Fruit fly (Drosophila melanogaster) whole organism, embryonic: ENCODE data around the gene CG14280.

ENCODE experiments used
- CG11093 ChIP-seq: fragments of 200-800 bp; sonication (Bioruptor generic); IDR thresholded peaks from 3 replicates; pipeline ENCODE4 v1.3.6; 2022; ENCODE audit warnings: missing biosample characterization, missing genetic modification characterization
- CG11504 ChIP-seq: fragments of 200-800 bp; sonication (Bioruptor generic); optimal IDR thresholded peaks from 3 replicates; lab custom pipeline; 2019; ENCODE audit warnings: missing biosample characterization, mild to moderate bottlenecking, missing genetic modification characterization, moderate library complexity
- CG12744 ChIP-seq: fragments of 200-800 bp; sonication (Bioruptor generic); optimal IDR thresholded peaks from 2 replicates; lab custom pipeline; 2016; ENCODE audit warnings: missing biosample characterization, missing genetic modification characterization
- CG14441 ChIP-seq: fragments of 200-800 bp; sonication (Bioruptor generic); IDR thresholded peaks from 2 replicates; pipeline ENCODE4 v1.3.6; 2022; ENCODE audit warnings: missing biosample characterization, missing genetic modification characterization
- CG15479 ChIP-seq: fragments of 200-800 bp; sonication (Bioruptor generic); optimal IDR thresholded peaks from 3 replicates; lab custom pipeline; 2019; ENCODE audit warnings: missing biosample characterization, mild to moderate bottlenecking, missing genetic modification characterization, moderate library complexity
- CG15601 ChIP-seq: fragments of 200-800 bp; sonication (Bioruptor generic); optimal IDR thresholded peaks from 3 replicates; lab custom pipeline; 2019; ENCODE audit warnings: missing biosample characterization, mild to moderate bottlenecking, missing genetic modification characterization, moderate library complexity
- CG17328 ChIP-seq: fragments of 200-800 bp; sonication (Bioruptor generic); IDR thresholded peaks from 2 replicates; pipeline ENCODE4 v1.3.6; 2022; ENCODE audit warnings: missing biosample characterization, missing genetic modification characterization
- CG18476 ChIP-seq: fragments of 200-800 bp; sonication (Bioruptor generic); optimal IDR thresholded peaks from 2 replicates; lab custom pipeline; 2016; ENCODE audit warnings: missing biosample characterization, mild to moderate bottlenecking, missing genetic modification characterization
- CG31388 ChIP-seq: fragments of 200-800 bp; sonication (Bioruptor generic); optimal IDR thresholded peaks from 2 replicates; lab custom pipeline; 2016; ENCODE audit warnings: missing biosample characterization, missing genetic modification characterization
- CG32772 ChIP-seq: fragments of 200-800 bp; sonication (Bioruptor generic); IDR thresholded peaks from 2 replicates; pipeline ENCODE4 v1.3.6; 2022; ENCODE audit warnings: missing biosample characterization, missing genetic modification characterization
- CG34422 ChIP-seq: fragments of 200-800 bp; sonication (Bioruptor generic); IDR thresholded peaks from 3 replicates; pipeline ENCODE4 v1.3.6; 2022; ENCODE audit warnings: missing biosample characterization, missing genetic modification characterization
- CG3847 ChIP-seq: fragments of 200-800 bp; sonication (Bioruptor generic); IDR thresholded peaks from 2 replicates; pipeline ENCODE4 v1.3.6; 2022; ENCODE audit warnings: missing biosample characterization, missing genetic modification characterization
- CG4360 ChIP-seq: fragments of 200-800 bp; sonication (Bioruptor generic); IDR thresholded peaks from 2 replicates; pipeline ENCODE4 v1.3.6; 2022; ENCODE audit warnings: missing biosample characterization, missing genetic modification characterization
- CG4820 ChIP-seq: fragments of 200-800 bp; sonication (Bioruptor generic); optimal IDR thresholded peaks from 3 replicates; lab custom pipeline; 2016; ENCODE audit warnings: missing biosample characterization, missing genetic modification characterization
- CG7271 ChIP-seq: fragments of 200-800 bp; sonication (Bioruptor generic); optimal IDR thresholded peaks from 2 replicates; lab custom pipeline; 2018; ENCODE audit warnings: missing biosample characterization, mild to moderate bottlenecking, missing genetic modification characterization, moderate library complexity
- CG7963 ChIP-seq: fragments of 200-800 bp; sonication (Bioruptor generic); IDR thresholded peaks from 3 replicates; pipeline ENCODE4 v1.3.6; 2022; ENCODE audit warnings: missing biosample characterization, missing genetic modification characterization; ENCODE audit not compliant: partially characterized antibody
- CG8478 ChIP-seq: fragments of >200 bp; optimal IDR thresholded peaks from 2 replicates; lab custom pipeline; 2018
- CG8924 ChIP-seq: fragments of 200-800 bp; optimal IDR thresholded peaks from 3 replicates; lab custom pipeline; 2019; ENCODE audit warnings: missing biosample characterization, mild to moderate bottlenecking, missing genetic modification characterization, moderate library complexity
- CG9215 ChIP-seq: fragments of 200-800 bp; sonication (Bioruptor generic); IDR thresholded peaks from 2 replicates; pipeline ENCODE4 v1.3.6; 2022; ENCODE audit warnings: missing biosample characterization, missing genetic modification characterization
- CHES-1-like ChIP-seq: fragments of 200-800 bp; sonication (Bioruptor generic); optimal IDR thresholded peaks from 2 replicates; lab custom pipeline; 2016; ENCODE audit warnings: missing biosample characterization, missing genetic modification characterization
- CkIIα-i1 ChIP-seq: fragments of 200-800 bp; sonication (Bioruptor generic); IDR thresholded peaks from 2 replicates; pipeline ENCODE4 v1.3.6; 2022; ENCODE audit warnings: missing biosample characterization, missing genetic modification characterization
- Dad ChIP-seq: fragments of 200-800 bp; sonication (Bioruptor generic); optimal IDR thresholded peaks from 3 replicates; lab custom pipeline; 2016; ENCODE audit warnings: missing biosample characterization, missing genetic modification characterization
- Dip3 ChIP-seq: fragments of 200-800 bp; sonication (Bioruptor generic); optimal IDR thresholded peaks from 3 replicates; lab custom pipeline; 2016; ENCODE audit warnings: missing biosample characterization, missing genetic modification characterization
- Doc3 ChIP-seq: fragments of 200-800 bp; sonication (Bioruptor generic); IDR thresholded peaks from 3 replicates; pipeline ENCODE4 v1.3.6; 2022; ENCODE audit warnings: missing biosample characterization, missing genetic modification characterization; ENCODE audit not compliant: partially characterized antibody
- Kr ChIP-seq: fragments of 200-800 bp; sonication (Bioruptor generic); optimal IDR thresholded peaks from 2 replicates; lab custom pipeline; 2017; ENCODE audit warnings: missing biosample characterization, mild to moderate bottlenecking, missing genetic modification characterization
- NC2α ChIP-seq: fragments of 200-800 bp; sonication (Bioruptor generic); optimal IDR thresholded peaks from 2 replicates; lab custom pipeline; 2016; ENCODE audit warnings: missing biosample characterization, missing genetic modification characterization
- NFAT ChIP-seq: fragments of 200-800 bp; sonication (Bioruptor generic); IDR thresholded peaks from 2 replicates; pipeline ENCODE4 v1.3.6; 2022; ENCODE audit warnings: missing biosample characterization, missing genetic modification characterization
- Nf-YA ChIP-seq: fragments of 200-800 bp; sonication (Bioruptor generic); IDR thresholded peaks from 2 replicates; pipeline ENCODE4 v1.3.6; 2022; ENCODE audit warnings: missing biosample characterization, missing genetic modification characterization
- Ptx1 ChIP-seq: fragments of 200-800 bp; sonication (Bioruptor generic); IDR thresholded peaks from 2 replicates; pipeline ENCODE4 v1.3.6; 2022; ENCODE audit warnings: missing biosample characterization, missing genetic modification characterization
- Sox100B ChIP-seq: fragments of 200-800 bp; sonication (Bioruptor generic); optimal IDR thresholded peaks from 3 replicates; lab custom pipeline; 2018; ENCODE audit warnings: missing biosample characterization, mild to moderate bottlenecking, missing genetic modification characterization
- Vsx1 ChIP-seq: fragments of 200-800 bp; sonication (Bioruptor generic); optimal IDR thresholded peaks from 2 replicates; lab custom pipeline; 2017; ENCODE audit warnings: missing biosample characterization, mild to moderate bottlenecking, missing genetic modification characterization, missing genetic modification reagents
- abd-A ChIP-seq: fragments of 200-800 bp; sonication (Bioruptor generic); optimal IDR thresholded peaks from 3 replicates; lab custom pipeline; 2019; ENCODE audit warnings: missing biosample characterization, mild to moderate bottlenecking, missing genetic modification characterization, moderate library complexity
- az2 ChIP-seq: fragments of 200-800 bp; sonication (Bioruptor generic); optimal IDR thresholded peaks from 3 replicates; lab custom pipeline; 2016; ENCODE audit warnings: missing biosample characterization, missing genetic modification characterization
- bigmax ChIP-seq: fragments of 200-800 bp; sonication (Bioruptor generic); optimal IDR thresholded peaks from 2 replicates; lab custom pipeline; 2018; ENCODE audit warnings: missing biosample characterization, mild to moderate bottlenecking, missing genetic modification characterization
- ci ChIP-seq: fragments of 200-800 bp; sonication (Bioruptor generic); IDR thresholded peaks from 3 replicates; pipeline ENCODE4 v1.3.6; 2022; ENCODE audit warnings: missing biosample characterization, missing genetic modification characterization
- da ChIP-seq: fragments of 200-800 bp; sonication (Bioruptor generic); optimal IDR thresholded peaks from 2 replicates; lab custom pipeline; 2016; ENCODE audit warnings: missing biosample characterization, missing genetic modification characterization
- exex ChIP-seq: fragments of 200-800 bp; sonication (Bioruptor generic); optimal IDR thresholded peaks from 4 replicates; lab custom pipeline; 2018; ENCODE audit warnings: missing biosample characterization, mild to moderate bottlenecking, missing genetic modification characterization, moderate library complexity
- ftz-f1 ChIP-seq: fragments of 200-800 bp; sonication (Bioruptor generic); optimal IDR thresholded peaks from 2 replicates; lab custom pipeline; 2016; ENCODE audit warnings: missing biosample characterization, missing genetic modification characterization
- insv ChIP-seq, 2 experiments: fragments of 200-800 bp; sonication (Bioruptor generic); optimal IDR thresholded peaks; 3 replicates each; lab custom pipeline; 2016 to 2018; ENCODE audit warnings: missing biosample characterization in 2 of 2, missing genetic modification characterization in 2 of 2
- kay ChIP-seq: fragments of 200-800 bp; sonication (Bioruptor generic); optimal IDR thresholded peaks from 2 replicates; lab custom pipeline; 2016; ENCODE audit warnings: missing biosample characterization, missing genetic modification characterization
- lov ChIP-seq, 2 experiments: fragments of 200-800 bp in 1 of 2; fragments of >200 bp in 1 of 2; sonication (Bioruptor generic) in 1 of 2; IDR thresholded peaks in 1 of 2; optimal IDR thresholded peaks in 1 of 2; 2 replicates in 1 of 2; 3 replicates in 1 of 2; pipeline versions ENCODE4 v1.3.6 to Lab custom; 2017 to 2022; ENCODE audit warnings: missing biosample characterization in 1 of 2, missing genetic modification characterization in 1 of 2
- nerfin-1 ChIP-seq: fragments of 200-800 bp; sonication (Bioruptor generic); optimal IDR thresholded peaks from 3 replicates; lab custom pipeline; 2019; ENCODE audit warnings: missing biosample characterization, mild to moderate bottlenecking, missing genetic modification characterization, moderate library complexity
- odd ChIP-seq: fragments of 200-800 bp; sonication (Bioruptor generic); optimal IDR thresholded peaks from 2 replicates; lab custom pipeline; 2017; ENCODE audit warnings: missing biosample characterization, mild to moderate bottlenecking, missing genetic modification characterization
- prd ChIP-seq, 3 experiments: fragments of >200 bp in 2 of 3; fragments of 200-800 bp in 1 of 3; sonication (Bioruptor generic) in 1 of 3; optimal IDR thresholded peaks in 2 of 3; IDR thresholded peaks in 1 of 3; 2 replicates in 2 of 3; 3 replicates in 1 of 3; pipeline versions ENCODE4 v1.3.6 to Lab custom; 2017 to 2022; ENCODE audit warnings: missing biosample characterization in 1 of 3, missing genetic modification characterization in 1 of 3
- pros ChIP-seq: fragments of 200-800 bp; sonication (Bioruptor generic); optimal IDR thresholded peaks from 3 replicates; lab custom pipeline; 2019; ENCODE audit warnings: missing biosample characterization, mild to moderate bottlenecking, missing genetic modification characterization, moderate library complexity
- scrt ChIP-seq: fragments of 200-800 bp; sonication (Bioruptor generic); optimal IDR thresholded peaks from 2 replicates; lab custom pipeline; 2018; ENCODE audit warnings: missing biosample characterization, mild to moderate bottlenecking, missing genetic modification characterization, moderate library complexity
- sd ChIP-seq: fragments of 200-800 bp; sonication (Bioruptor generic); optimal IDR thresholded peaks from 3 replicates; lab custom pipeline; 2018; ENCODE audit warnings: missing biosample characterization, mild to moderate bottlenecking, missing genetic modification characterization, moderate library complexity
- sug ChIP-seq: fragments of 200-800 bp; optimal IDR thresholded peaks from 2 replicates; lab custom pipeline; 2019; ENCODE audit warnings: missing biosample characterization, mild to moderate bottlenecking, missing genetic modification characterization, moderate library complexity
- tio ChIP-seq: fragments of 200-800 bp; sonication (Bioruptor generic); optimal IDR thresholded peaks from 2 replicates; lab custom pipeline; 2017; ENCODE audit warnings: missing biosample characterization, missing genetic modification characterization, inconsistent platforms
- yki ChIP-seq: fragments of >200 bp; optimal IDR thresholded peaks from 3 replicates; lab custom pipeline; 2018
- zfh1 ChIP-seq: fragments of 200-800 bp; sonication (Bioruptor generic); IDR thresholded peaks from 3 replicates; pipeline ENCODE4 v1.3.6; 2022; ENCODE audit warnings: missing biosample characterization, missing genetic modification characterization

The CG14280 gene

DNA sequence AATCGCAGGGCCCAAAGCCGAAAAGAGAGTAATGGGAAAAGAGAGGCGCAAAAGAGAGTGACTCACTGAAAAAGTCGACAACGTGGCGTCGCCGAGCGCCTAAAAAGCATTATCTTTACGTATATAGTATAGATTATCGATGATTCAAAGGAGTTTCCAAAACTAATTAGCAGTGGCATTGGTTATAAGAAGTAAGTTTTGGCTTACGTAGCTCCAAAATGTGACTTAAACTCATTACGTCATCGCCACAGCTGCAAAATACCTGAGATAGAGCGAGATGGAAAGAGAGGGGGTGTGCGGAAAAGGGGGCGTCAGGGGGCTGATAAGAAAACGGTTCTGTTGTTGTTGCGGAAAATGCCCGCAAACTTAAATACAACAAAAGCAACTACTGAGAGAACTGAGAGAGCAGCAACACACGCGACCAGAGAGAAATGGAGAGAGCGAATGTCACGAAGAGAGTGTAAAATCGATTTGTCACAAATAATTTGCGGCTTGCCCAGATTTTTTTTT is 31.1 kb upstream of the CG14280 start:
- no peak for TF ChIP-seq insv (GFP tag; optimal IDR thresholded peaks at IDR 0.05; lab: Kevin White, UChicago)
- peak; percentile 72 for TF ChIP-seq kay (GFP tag; lab: Kevin White, UChicago)
- no peak for TF ChIP-seq Dad (GFP tag; lab: Kevin White, UChicago)
- no peak for TF ChIP-seq CG12744 (GFP tag; lab: Kevin White, UChicago)
- TF ChIP-seq Nf-YA (GFP tag; lab: Robert Waterston, UW), result no peak
- no peak for TF ChIP-seq CG17328 (GFP tag; lab: Robert Waterston, UW)
- no peak for TF ChIP-seq CG11093 (GFP tag; lab: Robert Waterston, UW)
- peak; percentile 27 for TF ChIP-seq sug (tag; lab: Kevin White, UChicago)
- peak; percentile 5 for TF ChIP-seq Vsx1
- TF ChIP-seq exex, result peak; percentile 70
- no peak for TF ChIP-seq CG32772 (GFP tag; lab: Robert Waterston, UW)
- TF ChIP-seq sd (tag; lab: Kevin White, UChicago), result peak; percentile 83
- TF ChIP-seq CG8924 (tag; lab: Kevin White, UChicago), result no peak
- no peak for TF ChIP-seq CG15601 (tag; lab: Kevin White, UChicago)
- no peak for TF ChIP-seq az2 (GFP tag; lab: Kevin White, UChicago)
- no peak for TF ChIP-seq CkIIα-i1 (GFP tag; lab: Robert Waterston, UW)
- no peak for TF ChIP-seq ftz-f1
- TF ChIP-seq da (GFP tag; lab: Kevin White, UChicago), result no peak
- no peak for TF ChIP-seq ci (GFP tag; lab: Robert Waterston, UW)
- TF ChIP-seq CG34422 (GFP tag; lab: Robert Waterston, UW), result peak; percentile 63; the same call in 1 of the 3 replicates
- TF ChIP-seq lov (optimal IDR thresholded peaks at IDR 0.05; lab: Kevin White, UChicago), result no peak
- TF ChIP-seq lov (GFP tag; IDR thresholded peaks at IDR 0.05; lab: Robert Waterston, UW), result no peak
- TF ChIP-seq Ptx1 (GFP tag; lab: Robert Waterston, UW), result no peak
- TF ChIP-seq CG8478, result no peak
- TF ChIP-seq yki (lab: Kevin White, UChicago), result peak; percentile 76
- TF ChIP-seq CG4360 (GFP tag; lab: Robert Waterston, UW), result peak; percentile 75
- no peak for TF ChIP-seq CG4820
- TF ChIP-seq NC2α (GFP tag; lab: Kevin White, UChicago), result no peak
- no peak for TF ChIP-seq CG7963 (GFP tag; lab: Robert Waterston, UW)
- no peak for TF ChIP-seq prd (optimal IDR thresholded peaks at IDR 0.05; lab: Kevin White, UChicago)
- TF ChIP-seq prd (GFP tag; IDR thresholded peaks at IDR 0.05; lab: Robert Waterston, UW), result no peak
- peak; percentile 8 for TF ChIP-seq odd (GFP tag; lab: Kevin White, UChicago)
- TF ChIP-seq CHES-1-like (GFP tag; lab: Kevin White, UChicago), result no peak
- TF ChIP-seq CG18476 (GFP tag; lab: Kevin White, UChicago), result no peak
- no peak for TF ChIP-seq bigmax
- no peak for TF ChIP-seq zfh1 (GFP tag; lab: Robert Waterston, UW)
- no peak for TF ChIP-seq Doc3 (GFP tag; lab: Robert Waterston, UW)
- TF ChIP-seq Dip3 (GFP tag; lab: Kevin White, UChicago), result no peak
- TF ChIP-seq NFAT, result no peak
- TF ChIP-seq CG31388, result no peak
- no peak for TF ChIP-seq Sox100B (GFP tag; lab: Kevin White, UChicago)
- peak; percentile 0 for TF ChIP-seq nerfin-1
- no peak for TF ChIP-seq CG15479 (GFP tag; lab: Kevin White, UChicago)
- TF ChIP-seq tio (GFP tag; lab: Kevin White, UChicago), result no peak
- peak; percentile 9 for TF ChIP-seq pros (GFP tag; lab: Kevin White, UChicago)
- peak; percentile 59 for TF ChIP-seq abd-A
- no peak for TF ChIP-seq CG11504 (tag; lab: Kevin White, UChicago)
- peak; percentile 52 for TF ChIP-seq scrt (GFP tag; lab: Kevin White, UChicago)
- TF ChIP-seq CG9215 (GFP tag; lab: Robert Waterston, UW), result no peak
- no peak for TF ChIP-seq CG3847 (GFP tag; lab: Robert Waterston, UW)
- no peak for TF ChIP-seq Kr (GFP tag; lab: Kevin White, UChicago)
- TF ChIP-seq CG14441 (GFP tag; lab: Robert Waterston, UW), result no peak
- no peak for TF ChIP-seq CG7271 (tag; lab: Kevin White, UChicago)
